Worm (Caenorhabditis elegans) whole organism, L1 larva: ENCODE measurements around the gene rml-3.

Experiments used
- C04F5.9 ChIP-seq: sonication (generic microtip); optimal IDR thresholded peaks from 2 replicates; lab custom pipeline; 2016; ENCODE audit warnings: missing genetic modification characterization, missing compliant biosample characterization
- C16A3.4 ChIP-seq: fragments of 150-350 bp; optimal IDR thresholded peaks from 2 replicates; lab custom pipeline; 2014; ENCODE audit warnings: missing biosample characterization, missing genetic modification characterization
- C34B4.2 ChIP-seq: sonication (generic microtip); optimal IDR thresholded peaks from 2 replicates; lab custom pipeline; 2017; ENCODE audit warnings: mild to moderate bottlenecking, missing genetic modification characterization, missing compliant biosample characterization
- F16B12.6 ChIP-seq: fragments of 150-350 bp; optimal IDR thresholded peaks from 2 replicates; lab custom pipeline; 2014; ENCODE audit warnings: missing biosample characterization, missing genetic modification characterization
- ceh-63 ChIP-seq: fragments of 200-800 bp; sonication (Bioruptor generic); optimal IDR thresholded peaks from 2 replicates; lab custom pipeline; 2018; ENCODE audit warnings: mild to moderate bottlenecking, missing genetic modification characterization, missing compliant biosample characterization
- ceh-90 ChIP-seq: sonication (generic microtip); optimal IDR thresholded peaks from 2 replicates; lab custom pipeline; 2016; ENCODE audit warnings: missing genetic modification characterization, missing compliant biosample characterization
- dsc-1 ChIP-seq: sonication (generic microtip); optimal IDR thresholded peaks from 2 replicates; lab custom pipeline; 2016; ENCODE audit warnings: mild to moderate bottlenecking, missing genetic modification characterization, missing compliant biosample characterization
- efl-1 ChIP-seq, 4 experiments: fragments of 150-350 bp; optimal IDR thresholded peaks in 3 of 4; peaks in 1 of 4; 1 replicate in 1 of 4; 2 replicates in 3 of 4; lab custom pipeline; 2014; ENCODE audit warnings: missing biosample characterization in 2 of 4, missing genetic modification characterization in 2 of 4, missing genetic modification reagents in 2 of 4
- efl-3 ChIP-seq: fragments of 200-800 bp; sonication (Bioruptor generic); optimal IDR thresholded peaks from 2 replicates; lab custom pipeline; 2018; ENCODE audit warnings: mild to moderate bottlenecking, missing genetic modification characterization, missing compliant biosample characterization
- elt-2 ChIP-seq: sonication (generic microtip); optimal IDR thresholded peaks from 2 replicates; lab custom pipeline; 2016; ENCODE audit warnings: missing genetic modification characterization, mild to moderate bottlenecking, inconsistent platforms, missing compliant biosample characterization, missing genetic modification reagents
- elt-3 ChIP-seq, 6 experiments: fragments of 150-350 bp in 1 of 6; sonication (generic microtip); optimal IDR thresholded peaks; 2 replicates each; lab custom pipeline; 2017 to 2018; ENCODE audit warnings: missing biosample characterization in 6 of 6, missing genetic modification characterization in 6 of 6, inconsistent platforms in 1 of 6
- ets-5 ChIP-seq: fragments of 200-800 bp; sonication (Bioruptor generic); IDR thresholded peaks from 2 replicates; pipeline ENCODE4 v1.3.6; 2022; ENCODE audit warnings: missing genetic modification characterization, missing compliant biosample characterization
- fkh-4 ChIP-seq: sonication (generic microtip); optimal IDR thresholded peaks from 2 replicates; lab custom pipeline; 2016; ENCODE audit warnings: missing compliant biosample characterization, missing genetic modification characterization, borderline replicate concordance
- fkh-8 ChIP-seq: sonication (generic microtip); optimal IDR thresholded peaks from 2 replicates; lab custom pipeline; 2016; ENCODE audit warnings: mild to moderate bottlenecking, missing genetic modification characterization, missing compliant biosample characterization
- fos-1 ChIP-seq: fragments of 150-350 bp; optimal IDR thresholded peaks from 2 replicates; lab custom pipeline; 2014; ENCODE audit warnings: missing biosample characterization, missing genetic modification characterization
- irx-1 ChIP-seq: sonication (generic microtip); optimal IDR thresholded peaks from 2 replicates; lab custom pipeline; 2016; ENCODE audit warnings: missing genetic modification characterization, missing compliant biosample characterization
- jun-1 ChIP-seq: fragments of 150-350 bp; optimal IDR thresholded peaks from 2 replicates; lab custom pipeline; 2014; ENCODE audit warnings: missing biosample characterization, missing genetic modification reagents, missing genetic modification characterization
- lin-13 ChIP-seq: fragments of 150-350 bp; optimal IDR thresholded peaks from 2 replicates; lab custom pipeline; 2014; ENCODE audit warnings: missing biosample characterization, missing genetic modification reagents, missing genetic modification characterization
- lin-14 ChIP-seq: fragments of 200-800 bp; sonication (Bioruptor generic); optimal IDR thresholded peaks from 2 replicates; lab custom pipeline; 2018; ENCODE audit warnings: mild to moderate bottlenecking, missing genetic modification characterization, moderate library complexity, missing compliant biosample characterization
- lin-35 ChIP-seq, 2 experiments: fragments of 150-350 bp; optimal IDR thresholded peaks; 2 replicates each; lab custom pipeline; 2014; ENCODE audit warnings: missing biosample characterization in 2 of 2, missing genetic modification characterization in 2 of 2, missing genetic modification reagents in 2 of 2
- lin-39 ChIP-seq: fragments of 150-350 bp; optimal IDR thresholded peaks from 2 replicates; lab custom pipeline; 2014; ENCODE audit warnings: missing biosample characterization, missing genetic modification reagents, missing genetic modification characterization
- lir-3 ChIP-seq: sonication (generic microtip); optimal IDR thresholded peaks from 2 replicates; lab custom pipeline; 2016; ENCODE audit warnings: mild to moderate bottlenecking, missing genetic modification characterization, moderate library complexity, missing compliant biosample characterization; ENCODE audit not compliant: poor library complexity
- lsy-2 ChIP-seq, 2 experiments: fragments of 150-350 bp; optimal IDR thresholded peaks; 2 replicates each; lab custom pipeline; 2014; ENCODE audit warnings: missing biosample characterization in 2 of 2, missing genetic modification characterization in 2 of 2
- mdl-1 ChIP-seq, 2 experiments: fragments of 150-350 bp; optimal IDR thresholded peaks; 2 replicates each; lab custom pipeline; 2014 to 2017; ENCODE audit warnings: missing biosample characterization in 2 of 2, missing genetic modification characterization in 2 of 2, inconsistent platforms in 1 of 2
- mef-2 ChIP-seq: fragments of 150-350 bp; optimal IDR thresholded peaks from 2 replicates; lab custom pipeline; 2014; ENCODE audit warnings: missing biosample characterization, missing genetic modification characterization
- nhr-12 ChIP-seq: sonication (generic microtip); optimal IDR thresholded peaks from 2 replicates; lab custom pipeline; 2017; ENCODE audit warnings: missing biosample characterization, missing genetic modification characterization
- nhr-19 ChIP-seq: fragments of 200-800 bp; sonication (Bioruptor generic); conservative IDR thresholded peaks from 2 replicates; pipeline ENCODE4 v1.3.6; 2022; ENCODE audit warnings: missing genetic modification characterization, missing compliant biosample characterization
- nhr-20 ChIP-seq: sonication (generic microtip); optimal IDR thresholded peaks from 2 replicates; lab custom pipeline; 2016; ENCODE audit warnings: mild to moderate bottlenecking, missing genetic modification characterization, missing compliant biosample characterization
- nhr-237 ChIP-seq: fragments of 150-350 bp; optimal IDR thresholded peaks from 2 replicates; lab custom pipeline; 2014; ENCODE audit warnings: missing biosample characterization, missing genetic modification characterization
- nhr-47 ChIP-seq: sonication (generic microtip); optimal IDR thresholded peaks from 2 replicates; lab custom pipeline; 2016; ENCODE audit warnings: mild to moderate bottlenecking, missing genetic modification characterization, moderate library complexity, missing compliant biosample characterization
- nhr-71 ChIP-seq: sonication (generic microtip); optimal IDR thresholded peaks from 2 replicates; lab custom pipeline; 2016; ENCODE audit warnings: mild to moderate bottlenecking, missing genetic modification characterization, moderate library complexity, missing compliant biosample characterization
- nhr-76 ChIP-seq: sonication (generic microtip); optimal IDR thresholded peaks from 2 replicates; lab custom pipeline; 2017; ENCODE audit warnings: missing biosample characterization, missing genetic modification characterization
- nhr-85 ChIP-seq: sonication (generic microtip); peaks from one replicate; lab custom pipeline; 2016; ENCODE audit warnings: missing genetic modification characterization, inconsistent platforms, missing compliant biosample characterization
- nhr-90 ChIP-seq: sonication (generic microtip); optimal IDR thresholded peaks from 2 replicates; lab custom pipeline; 2016; ENCODE audit warnings: mild to moderate bottlenecking, missing genetic modification characterization, missing compliant biosample characterization; ENCODE audit not compliant: poor library complexity
- pax-3 ChIP-seq: fragments of 200-800 bp; sonication (Bioruptor generic); optimal IDR thresholded peaks from 2 replicates; lab custom pipeline; 2018; ENCODE audit warnings: mild to moderate bottlenecking, missing genetic modification characterization, moderate library complexity, missing compliant biosample characterization
- pqm-1 ChIP-seq: sonication (generic microtip); optimal IDR thresholded peaks from 3 replicates; lab custom pipeline; 2017; ENCODE audit warnings: missing biosample characterization, missing genetic modification characterization
- snpc-4 ChIP-seq: fragments of 150-350 bp; optimal IDR thresholded peaks from 2 replicates; lab custom pipeline; 2014; ENCODE audit warnings: missing biosample characterization, missing genetic modification characterization
- sox-4 ChIP-seq: sonication (generic microtip); optimal IDR thresholded peaks from 2 replicates; lab custom pipeline; 2016; ENCODE audit warnings: missing genetic modification characterization, missing compliant biosample characterization
- sptf-1 ChIP-seq: fragments of 150-350 bp; optimal IDR thresholded peaks from 2 replicates; lab custom pipeline; 2014; ENCODE audit warnings: missing biosample characterization, missing genetic modification characterization
- swsn-7 ChIP-seq: sonication (generic microtip); optimal IDR thresholded peaks from 2 replicates; lab custom pipeline; 2016; ENCODE audit warnings: missing genetic modification characterization, missing compliant biosample characterization
- tbx-2 ChIP-seq: sonication (generic microtip); optimal IDR thresholded peaks from 2 replicates; lab custom pipeline; 2016; ENCODE audit warnings: missing genetic modification characterization, missing compliant biosample characterization
- unc-130 ChIP-seq: fragments of 150-350 bp; optimal IDR thresholded peaks from 2 replicates; lab custom pipeline; 2017; ENCODE audit warnings: missing biosample characterization, missing genetic modification characterization, inconsistent platforms
- unc-62 ChIP-seq: fragments of 150-350 bp; optimal IDR thresholded peaks from 2 replicates; lab custom pipeline; 2014; ENCODE audit warnings: missing biosample characterization, missing genetic modification reagents, missing genetic modification characterization
- vab-15 ChIP-seq: sonication (generic microtip); optimal IDR thresholded peaks from 2 replicates; lab custom pipeline; 2017; ENCODE audit warnings: missing genotype, mild to moderate bottlenecking, missing genetic modification characterization, missing compliant biosample characterization
- zag-1 ChIP-seq: fragments of 150-350 bp; optimal IDR thresholded peaks from 2 replicates; lab custom pipeline; 2014; ENCODE audit warnings: missing biosample characterization, missing genetic modification characterization
- ztf-4 ChIP-seq: fragments of 150-350 bp; optimal IDR thresholded peaks from 2 replicates; lab custom pipeline; 2014; ENCODE audit warnings: missing biosample characterization, missing genetic modification characterization

The rml-3 gene

ce11 chrX:6247869-6248268, 9.0 kb upstream of the rml-3 start (continued):
- TF ChIP-seq pax-3 (tag; lab: Kevin White, UChicago) (no peak), nhr-237 (tag; lab: Kevin White, UChicago) (no peak), ztf-4 (tag; lab: Kevin White, UChicago) (no peak), fos-1 (no peak), nhr-90 (tag; lab: Kevin White, UChicago) (no peak), irx-1 (no peak), pqm-1 (no peak), efl-3 (GFP tag; lab: Kevin White, UChicago) (no peak), ceh-63 (no peak), nhr-12 (no peak)
- TF ChIP-seq, all 84 proteins: peak for 7

- TF ChIP-seq lin-14 (GFP tag; lab: Kevin White, UChicago) (peak; percentile 5), nhr-237 (tag; lab: Kevin White, UChicago) (no peak), fkh-8 (tag; lab: Kevin White, UChicago) (peak; percentile 61), nhr-47 (tag; lab: Kevin White, UChicago) (peak; percentile 25), nhr-71 (peak; percentile 11), dsc-1 (tag; lab: Kevin White, UChicago) (peak; percentile 83)
These were observed 8.1 kb upstream of the rml-3 start for ce11 chrX:6247013-6247412.

ce11 chrX:6245499-6245898, 6.6 kb upstream of the rml-3 start:
- TF ChIP-seq lin-14 (GFP tag; lab: Kevin White, UChicago) (peak; percentile 11), lin-39 (no peak), C04F5.9 (tag; lab: Kevin White, UChicago) (no peak), sox-4 (tag; lab: Kevin White, UChicago) (peak; percentile 43), unc-130 (tag; lab: Kevin White, UChicago) (no peak), swsn-7 (tag; lab: Kevin White, UChicago) (no peak), nhr-20 (tag; lab: Kevin White, UChicago) (peak; percentile 2), fkh-8 (tag; lab: Kevin White, UChicago) (peak; percentile 88), nhr-71 (peak; percentile 52), nhr-47 (tag; lab: Kevin White, UChicago) (peak; percentile 39), dsc-1 (tag; lab: Kevin White, UChicago) (peak; percentile 59), nhr-76 (tag; lab: Kevin White, UChicago) (no peak)

ce11 chrX:6240640-6241033, 1.8 kb upstream of the rml-3 start, which contains the start of gene got-2.2:
Gene got-2.2, plus strand, starts transcription at chrX:6240983.
- TF ChIP-seq nhr-20 (tag; lab: Kevin White, UChicago), result peak; percentile 24
- no peak for TF ChIP-seq swsn-7 (tag; lab: Kevin White, UChicago)
- peak in 1 of 6 experiments; percentile 87 for TF ChIP-seq elt-3 (tag; optimal IDR thresholded peaks at IDR 0.05; lab: Kevin White, UChicago)
- peak; percentile 57 for TF ChIP-seq elt-2 (tag; lab: Kevin White, UChicago)
- TF ChIP-seq efl-1 (optimal IDR thresholded peaks at IDR 0.05; lab: Kevin White, UChicago), result no peak
- TF ChIP-seq efl-1 (GFP tag; optimal IDR thresholded peaks at IDR 0.05 in 1 of 2; lab: Kevin White, UChicago), result no peak
- TF ChIP-seq snpc-4 (tag; lab: Kevin White, UChicago), result no peak
- no peak for TF ChIP-seq lin-14 (GFP tag; lab: Kevin White, UChicago)
- TF ChIP-seq nhr-85 (tag; lab: Kevin White, UChicago), result no peak
- no peak for TF ChIP-seq dsc-1 (tag; lab: Kevin White, UChicago)
- TF ChIP-seq zag-1, result no peak
- TF ChIP-seq unc-62 (GFP tag; lab: Kevin White, UChicago), result no peak
- TF ChIP-seq lin-35 (GFP tag; optimal IDR thresholded peaks at IDR 0.05; lab: Kevin White, UChicago), result peak in 1 of 2 experiments; percentile 34
- no peak for TF ChIP-seq ceh-90 (tag; lab: Kevin White, UChicago)
- TF ChIP-seq lir-3 (tag; lab: Kevin White, UChicago), result no peak
- no peak for TF ChIP-seq tbx-2 (tag; lab: Kevin White, UChicago)
- TF ChIP-seq mdl-1 (tag; optimal IDR thresholded peaks at IDR 0.05; lab: Kevin White, UChicago), result peak in 1 of 2 experiments; percentile 33
- no peak for TF ChIP-seq lsy-2 (tag; optimal IDR thresholded peaks at IDR 0.05; lab: Kevin White, UChicago)
- no peak for TF ChIP-seq jun-1 (tag; lab: Kevin White, UChicago)
- TF ChIP-seq mef-2 (tag; lab: Kevin White, UChicago), result no peak
- no peak for TF ChIP-seq ets-5 (GFP tag; lab: Robert Waterston, UW)
- TF ChIP-seq ztf-4 (tag; lab: Kevin White, UChicago), result no peak
- TF ChIP-seq nhr-71, result peak; percentile 24
- no peak for TF ChIP-seq C34B4.2 (tag; lab: Kevin White, UChicago)
- TF ChIP-seq fkh-4 (tag; lab: Kevin White, UChicago), result no peak
- peak; percentile 63 for TF ChIP-seq nhr-19
- TF ChIP-seq nhr-237 (tag; lab: Kevin White, UChicago), result no peak
- TF ChIP-seq lin-13 (GFP tag; lab: Kevin White, UChicago), result no peak
- TF ChIP-seq vab-15 (tag; lab: Kevin White, UChicago), result no peak
- no peak for TF ChIP-seq C16A3.4 (tag; lab: Kevin White, UChicago)
- TF ChIP-seq F16B12.6 (tag; lab: Kevin White, UChicago), result no peak
- no peak for TF ChIP-seq sptf-1 (tag; lab: Kevin White, UChicago)
